Fruit fly (Drosophila melanogaster) whole organism, prepupa: ENCODE data around the gene CG1979.
A peak's percentile ranks its signal among the peaks of the same experiment; 100 is the strongest.

Experiments used
- Blimp-1 ChIP-seq: fragments of 200-800 bp; sonication (Bioruptor generic); optimal IDR thresholded peaks from 3 replicates; lab custom pipeline; 2017; ENCODE audit warnings: missing biosample characterization, missing genetic modification characterization, mild to moderate bottlenecking, moderate library complexity, missing genetic modification reagents
- CG10631 ChIP-seq: fragments of 200-800 bp; sonication (Bioruptor generic); optimal IDR thresholded peaks from 2 replicates; lab custom pipeline; 2016; ENCODE audit warnings: missing biosample characterization, missing genetic modification characterization
- CG10669 ChIP-seq: fragments of 200-800 bp; sonication (Bioruptor generic); optimal IDR thresholded peaks from 3 replicates; lab custom pipeline; 2018; ENCODE audit warnings: missing biosample characterization, mild to moderate bottlenecking, missing genetic modification characterization, moderate library complexity
- CG11294 ChIP-seq: fragments of 200-800 bp; sonication (Bioruptor generic); IDR thresholded peaks from 2 replicates; pipeline ENCODE4 v1.3.6; 2022; ENCODE audit warnings: missing biosample characterization, missing genetic modification characterization
- CG11902 ChIP-seq: fragments of 200-800 bp; sonication (Bioruptor generic); optimal IDR thresholded peaks from 3 replicates; lab custom pipeline; 2016; ENCODE audit warnings: missing biosample characterization, missing genetic modification characterization
- CG15336 ChIP-seq: fragments of 200-800 bp; sonication (Bioruptor generic); IDR thresholded peaks from 2 replicates; pipeline ENCODE4 v1.3.6; 2022; ENCODE audit warnings: missing biosample characterization, missing genetic modification characterization
- CG1621 ChIP-seq: fragments of 200-800 bp; sonication (Bioruptor generic); optimal IDR thresholded peaks from 3 replicates; lab custom pipeline; 2018; ENCODE audit warnings: missing biosample characterization, mild to moderate bottlenecking, missing genetic modification characterization
- CG16779 ChIP-seq: fragments of 200-800 bp; sonication (Bioruptor generic); optimal IDR thresholded peaks from 3 replicates; lab custom pipeline; 2017; ENCODE audit warnings: missing biosample characterization, mild to moderate bottlenecking, missing genetic modification characterization
- CG3032 ChIP-seq: fragments of 200-800 bp; optimal IDR thresholded peaks from 2 replicates; lab custom pipeline; 2019; ENCODE audit warnings: missing biosample characterization, mild to moderate bottlenecking, missing genetic modification characterization, moderate library complexity
- CG31627 ChIP-seq: fragments of 200-800 bp; sonication (Bioruptor generic); optimal IDR thresholded peaks from 3 replicates; lab custom pipeline; 2016; ENCODE audit warnings: missing biosample characterization, missing genetic modification characterization
- CG32006 ChIP-seq: fragments of 200-800 bp; sonication (Bioruptor generic); optimal IDR thresholded peaks from 3 replicates; lab custom pipeline; 2017; ENCODE audit warnings: missing biosample characterization, mild to moderate bottlenecking, missing genetic modification characterization
- CG3919 ChIP-seq: fragments of 200-800 bp; sonication (Bioruptor generic); optimal IDR thresholded peaks from 3 replicates; lab custom pipeline; 2016; ENCODE audit warnings: missing biosample characterization, missing genetic modification characterization
- CG6163 ChIP-seq: fragments of 200-800 bp; sonication (Bioruptor generic); IDR thresholded peaks from 3 replicates; pipeline ENCODE4 v1.3.6; 2022; ENCODE audit warnings: missing biosample characterization, missing genetic modification characterization
- CG6808 ChIP-seq: fragments of 200-800 bp; sonication (Bioruptor generic); optimal IDR thresholded peaks from 3 replicates; lab custom pipeline; 2017; ENCODE audit warnings: missing biosample characterization, missing genetic modification characterization, mild to moderate bottlenecking, moderate library complexity, missing genetic modification reagents
- CG6854 ChIP-seq: fragments of 200-800 bp; sonication (Bioruptor generic); optimal IDR thresholded peaks from 2 replicates; lab custom pipeline; 2017; ENCODE audit warnings: missing biosample characterization, mild to moderate bottlenecking, missing genetic modification characterization
- CG7368 ChIP-seq: fragments of 200-800 bp; sonication (Bioruptor generic); optimal IDR thresholded peaks from 3 replicates; lab custom pipeline; 2016; ENCODE audit warnings: missing biosample characterization, missing genetic modification characterization
- CG8119 ChIP-seq: fragments of 200-800 bp; sonication (Bioruptor generic); IDR thresholded peaks from 3 replicates; pipeline ENCODE4 v1.3.6; 2022; ENCODE audit warnings: missing biosample characterization, missing genetic modification characterization
- CG8319 ChIP-seq: fragments of 200-800 bp; sonication (Bioruptor generic); optimal IDR thresholded peaks from 3 replicates; lab custom pipeline; 2016; ENCODE audit warnings: missing biosample characterization, missing genetic modification characterization
- CG8632 ChIP-seq: fragments of 200-800 bp; sonication (Bioruptor generic); optimal IDR thresholded peaks from 3 replicates; lab custom pipeline; 2016; ENCODE audit warnings: missing biosample characterization, missing genetic modification characterization
- CG9139 ChIP-seq: fragments of 200-800 bp; sonication (Bioruptor generic); optimal IDR thresholded peaks from 3 replicates; lab custom pipeline; 2017; ENCODE audit warnings: missing biosample characterization, mild to moderate bottlenecking, missing genetic modification characterization
- Eip78C ChIP-seq: fragments of 200-800 bp; sonication (Bioruptor generic); peaks from one replicate; lab custom pipeline; 2016; ENCODE audit warnings: missing biosample characterization, missing genetic modification characterization
- Eip93F ChIP-seq: fragments of 200-800 bp; sonication (Bioruptor generic); optimal IDR thresholded peaks from 2 replicates; lab custom pipeline; 2016; ENCODE audit warnings: missing biosample characterization, mild to moderate bottlenecking, missing genetic modification characterization
- Ets21C ChIP-seq: fragments of 200-800 bp; sonication (Bioruptor generic); optimal IDR thresholded peaks from 3 replicates; lab custom pipeline; 2016; ENCODE audit warnings: missing biosample characterization, missing genetic modification characterization
- Hr39 ChIP-seq: fragments of 200-800 bp; sonication (Bioruptor generic); optimal IDR thresholded peaks from 2 replicates; lab custom pipeline; 2016; ENCODE audit warnings: missing biosample characterization, missing genetic modification characterization
- Hr4 ChIP-seq: fragments of 200-800 bp; sonication (Bioruptor generic); optimal IDR thresholded peaks from 3 replicates; lab custom pipeline; 2016; ENCODE audit warnings: missing biosample characterization, missing genetic modification characterization
- Lpt ChIP-seq: fragments of 200-800 bp; sonication (Bioruptor generic); optimal IDR thresholded peaks from 3 replicates; lab custom pipeline; 2016; ENCODE audit warnings: missing biosample characterization, missing genetic modification characterization
- Met ChIP-seq: fragments of 200-800 bp; sonication (Bioruptor generic); optimal IDR thresholded peaks from 3 replicates; lab custom pipeline; 2016; ENCODE audit warnings: missing biosample characterization, missing genetic modification characterization
- OdsH ChIP-seq: fragments of 200-800 bp; sonication (Bioruptor generic); optimal IDR thresholded peaks from 3 replicates; lab custom pipeline; 2016; ENCODE audit warnings: missing biosample characterization, missing genetic modification characterization
- Sox102F ChIP-seq: fragments of 200-800 bp; sonication (Bioruptor generic); optimal IDR thresholded peaks from 2 replicates; lab custom pipeline; 2016; ENCODE audit warnings: missing biosample characterization, mild to moderate bottlenecking, missing genetic modification characterization
- Sox14 ChIP-seq: fragments of 200-800 bp; sonication (Bioruptor generic); optimal IDR thresholded peaks from 3 replicates; lab custom pipeline; 2016; ENCODE audit warnings: missing biosample characterization, missing genetic modification characterization
- achi ChIP-seq: fragments of 200-800 bp; sonication (Bioruptor generic); optimal IDR thresholded peaks from 3 replicates; lab custom pipeline; 2016; ENCODE audit warnings: missing biosample characterization, missing genetic modification characterization
- acj6 ChIP-seq: fragments of 200-800 bp; sonication (Bioruptor generic); optimal IDR thresholded peaks from 3 replicates; lab custom pipeline; 2016; ENCODE audit warnings: missing biosample characterization, missing genetic modification characterization
- dac ChIP-seq: fragments of 200-800 bp; sonication (Bioruptor generic); optimal IDR thresholded peaks from 2 replicates; lab custom pipeline; 2017; ENCODE audit warnings: missing biosample characterization, mild to moderate bottlenecking, missing genetic modification characterization
- eg ChIP-seq: fragments of 200-800 bp; sonication (Bioruptor generic); IDR thresholded peaks from 3 replicates; pipeline ENCODE4 v1.3.6; 2022; ENCODE audit warnings: missing biosample characterization, missing genetic modification characterization
- esn ChIP-seq: fragments of 200-800 bp; sonication (Bioruptor generic); optimal IDR thresholded peaks from 2 replicates; lab custom pipeline; 2016; ENCODE audit warnings: missing biosample characterization, mild to moderate bottlenecking, missing genetic modification characterization, moderate library complexity
- fd59A ChIP-seq: fragments of 200-800 bp; sonication (Bioruptor generic); optimal IDR thresholded peaks from 2 replicates; lab custom pipeline; 2017; ENCODE audit warnings: missing biosample characterization, mild to moderate bottlenecking, missing genetic modification characterization, missing genetic modification reagents
- fd85E ChIP-seq: fragments of 200-800 bp; sonication (Bioruptor generic); optimal IDR thresholded peaks from 3 replicates; lab custom pipeline; 2016; ENCODE audit warnings: missing biosample characterization, missing genetic modification characterization
- lz ChIP-seq: fragments of 200-800 bp; sonication (Bioruptor generic); optimal IDR thresholded peaks from 3 replicates; lab custom pipeline; 2016; ENCODE audit warnings: missing biosample characterization, missing genetic modification characterization
- pdm3 ChIP-seq: fragments of 200-800 bp; sonication (Bioruptor generic); optimal IDR thresholded peaks from 3 replicates; lab custom pipeline; 2016; ENCODE audit warnings: missing biosample characterization, missing genetic modification characterization
- spab ChIP-seq: fragments of 200-800 bp; sonication (Bioruptor generic); optimal IDR thresholded peaks from 2 replicates; lab custom pipeline; 2017; ENCODE audit warnings: missing biosample characterization, mild to moderate bottlenecking, missing genetic modification characterization, missing genetic modification reagents
- ss ChIP-seq, 2 experiments: fragments of 200-800 bp; sonication (Bioruptor generic); optimal IDR thresholded peaks; 2 replicates in 1 of 2; 3 replicates in 1 of 2; lab custom pipeline; 2017 to 2018; ENCODE audit warnings: mild to moderate bottlenecking in 2 of 2, missing biosample characterization in 2 of 2, missing genetic modification characterization in 2 of 2, moderate library complexity in 1 of 2
- svp ChIP-seq: fragments of 200-800 bp; sonication (Bioruptor generic); peaks from one replicate; lab custom pipeline; 2016; ENCODE audit warnings: missing biosample characterization, missing genetic modification characterization
- vri ChIP-seq: fragments of 200-800 bp; sonication (Bioruptor generic); optimal IDR thresholded peaks from 3 replicates; lab custom pipeline; 2016; ENCODE audit warnings: missing biosample characterization, mild to moderate bottlenecking, missing genetic modification characterization

Gene CG1979

dm6 chr3R:7086377-7087200 lies 32.2 kb downstream of the CG1979 start, which contains the start of gene alphaTub84B (continued):
- TF ChIP-seq CG7368 (GFP tag; lab: Kevin White, UChicago), result peak; percentile 24
- no peak for TF ChIP-seq Eip93F (GFP tag; lab: Kevin White, UChicago)
- peak; percentile 76 for TF ChIP-seq Sox102F (GFP tag; lab: Kevin White, UChicago)
- TF ChIP-seq CG6163 (GFP tag; lab: Robert Waterston, UW), result peak; percentile 71; the same call in 2 of the 3 replicates
- peak; percentile 31 for TF ChIP-seq lz (GFP tag; lab: Kevin White, UChicago)
- peak; percentile 68 for TF ChIP-seq Met (GFP tag; lab: Kevin White, UChicago)
- TF ChIP-seq CG8319 (GFP tag; lab: Kevin White, UChicago), result peak; percentile 19
- peak; percentile 76 for TF ChIP-seq esn (GFP tag; lab: Kevin White, UChicago)
- TF ChIP-seq Hr39 (GFP tag; lab: Kevin White, UChicago), result peak; percentile 12
- TF ChIP-seq CG16779, result peak; percentile 24
- peak; percentile 1 for TF ChIP-seq OdsH (GFP tag; lab: Kevin White, UChicago)
- TF ChIP-seq Sox14 (GFP tag; lab: Kevin White, UChicago), result peak; percentile 21
- peak; percentile 78 for TF ChIP-seq Eip78C (GFP tag; lab: Kevin White, UChicago)
- no peak for TF ChIP-seq acj6 (GFP tag; lab: Kevin White, UChicago)
- TF ChIP-seq spab (GFP tag; lab: Kevin White, UChicago), result peak; percentile 38
- no peak for TF ChIP-seq CG11902 (GFP tag; lab: Kevin White, UChicago)
- peak; percentile 5 for TF ChIP-seq fd85E (GFP tag; lab: Kevin White, UChicago)
- no peak for TF ChIP-seq Blimp-1 (GFP tag; lab: Kevin White, UChicago)
- peak; percentile 32 for TF ChIP-seq Lpt (GFP tag; lab: Kevin White, UChicago)
- TF ChIP-seq CG9139 (GFP tag; lab: Kevin White, UChicago), result peak; percentile 56
- TF ChIP-seq CG31627, result peak; percentile 33
- no peak for TF ChIP-seq dac (GFP tag; lab: Kevin White, UChicago)
- no peak for TF ChIP-seq CG10631 (GFP tag; lab: Kevin White, UChicago)
- TF ChIP-seq Ets21C (GFP tag; lab: Kevin White, UChicago), result no peak
- peak; percentile 8 for TF ChIP-seq CG32006
- peak; percentile 46 for TF ChIP-seq pdm3
- TF ChIP-seq CG8632 (GFP tag; lab: Kevin White, UChicago), result no peak
- peak; percentile 87 for TF ChIP-seq vri (GFP tag; lab: Kevin White, UChicago)
- peak; percentile 21 for TF ChIP-seq fd59A (GFP tag; lab: Kevin White, UChicago)
- TF ChIP-seq CG6854 (GFP tag; lab: Kevin White, UChicago), result peak; percentile 75
- TF ChIP-seq CG8119, result peak; percentile 33; the same call in 1 of the 3 replicates

dm6 chr3R:7087201-7087505 lies 32.8 kb downstream of the CG1979 start:
- no peak for TF ChIP-seq CG11902 (GFP tag; lab: Kevin White, UChicago)
- no peak for TF ChIP-seq ss (GFP tag; optimal IDR thresholded peaks at IDR 0.05; lab: Kevin White, UChicago)

- TF ChIP-seq svp (peak; percentile 79), CG1621 (no peak)
Observed at dm6 chr3R:7087904-7088303, 33.5 kb downstream of the CG1979 start.

- TF ChIP-seq CG3919 (GFP tag; lab: Kevin White, UChicago), result no peak
- no peak for TF ChIP-seq CG6808 (GFP tag; lab: Kevin White, UChicago)
- peak; percentile 21 for TF ChIP-seq Lpt (GFP tag; lab: Kevin White, UChicago)
- no peak for TF ChIP-seq CG10669
- peak; percentile 57 for TF ChIP-seq svp
- no peak for TF ChIP-seq Hr4 (GFP tag; lab: Kevin White, UChicago)
- TF ChIP-seq CG8119, result 0 out of 3 replicates have a peak, but pooled peaks have one; percentile 12
- TF ChIP-seq Ets21C (GFP tag; lab: Kevin White, UChicago), result no peak
- no peak for TF ChIP-seq CG8319 (GFP tag; lab: Kevin White, UChicago)
- TF ChIP-seq CG11294 (GFP tag; lab: Robert Waterston, UW), result no peak
- peak; percentile 58 for TF ChIP-seq Eip78C (GFP tag; lab: Kevin White, UChicago)
- no peak for TF ChIP-seq dac (GFP tag; lab: Kevin White, UChicago)
- no peak for TF ChIP-seq CG3032
- TF ChIP-seq achi (GFP tag; lab: Kevin White, UChicago), result no peak
- TF ChIP-seq CG8632 (GFP tag; lab: Kevin White, UChicago), result no peak
- peak; percentile 3 to 87 for TF ChIP-seq ss (GFP tag; optimal IDR thresholded peaks at IDR 0.05; lab: Kevin White, UChicago)
- no peak for TF ChIP-seq CG32006
- TF ChIP-seq eg, result peak; percentile 47; the same call in 2 of the 3 replicates
- no peak for TF ChIP-seq Hr39 (GFP tag; lab: Kevin White, UChicago)
- TF ChIP-seq CG15336, result peak; percentile 5; the same call in 1 of the 2 replicates
- TF ChIP-seq, all 60 proteins: peak for 7
Observed at dm6 chr3R:7088837-7089361, 34.5 kb downstream of the CG1979 start.
